Fruit fly (Drosophila melanogaster): Measurements from ENCODE around the gene CG5151.

dm6 chr3L:16161847-16162556 is 2.5 kb downstream of the CG5151 start:
- TF ChIP-seq psq (optimal IDR thresholded peaks at IDR 0.05), result no peak
- TF ChIP-seq ttk (optimal IDR thresholded peaks at IDR 0.05), result no peak
- TF ChIP-seq h (optimal IDR thresholded peaks at IDR 0.05), result no peak

Data from Kc167 (cell line).